Fruit fly (Drosophila melanogaster): ENCODE data around the gene brv1.

Gene brv1

DNA sequence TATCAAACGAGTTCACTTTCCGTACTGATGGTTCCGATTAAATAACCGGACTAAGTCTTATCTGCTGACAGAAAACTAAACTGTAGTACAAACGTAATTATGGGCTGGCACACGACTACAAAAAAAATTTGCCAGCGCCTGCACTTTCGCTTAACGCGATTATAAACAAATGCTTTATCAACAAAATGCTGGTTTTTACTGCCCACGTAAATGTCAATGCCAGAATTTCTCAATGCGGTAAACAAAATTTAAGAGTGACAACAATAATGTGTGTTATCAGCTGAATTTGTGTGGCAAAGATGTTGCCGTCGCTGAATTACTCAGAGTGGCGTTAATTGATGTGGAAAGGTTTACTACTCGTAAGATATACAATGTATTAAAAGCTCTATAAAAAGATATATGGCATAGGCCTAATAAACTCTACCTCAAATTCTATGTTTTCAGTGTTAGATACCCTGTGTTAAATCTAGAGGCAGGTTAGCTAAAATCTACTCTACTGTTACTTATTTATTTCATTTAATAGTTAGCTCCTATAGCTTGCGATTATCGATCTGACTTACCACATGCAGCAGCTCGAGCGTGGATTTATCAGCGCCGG, 9.8 kb upstream of the brv1 start (continued):
- TF ChIP-seq Nf-YB (GFP tag; optimal IDR thresholded peaks at IDR 0.05) (no peak), CG6254 (GFP tag; optimal IDR thresholded peaks at IDR 0.05) (no peak), crol (GFP tag; IDR thresholded peaks at IDR 0.05) (no peak), ham (GFP tag; IDR thresholded peaks at IDR 0.05) (no peak), gce (GFP tag; IDR thresholded peaks at IDR 0.05) (no peak), slou (GFP tag; optimal IDR thresholded peaks at IDR 0.05) (no peak), CG8478 (optimal IDR thresholded peaks at IDR 0.05) (no peak), CG11093 (GFP tag; IDR thresholded peaks at IDR 0.05) (no peak), al (GFP tag; IDR thresholded peaks at IDR 0.05) (no peak), CG10565 (GFP tag; optimal IDR thresholded peaks at IDR 0.05) (no peak), ranshi (GFP tag; IDR thresholded peaks at IDR 0.05) (no peak), CG3995 (GFP tag; optimal IDR thresholded peaks at IDR 0.05) (no peak), CG4404 (GFP tag; IDR thresholded peaks at IDR 0.05) (no peak), zen2 (GFP tag; IDR thresholded peaks at IDR 0.05; ENCODE audit: partially characterized antibody) (no peak), CG33557 (GFP tag; optimal IDR thresholded peaks at IDR 0.05) (no peak), unc-4 (GFP tag; IDR thresholded peaks at IDR 0.05; ENCODE audit: partially characterized antibody) (no peak), vfl (GFP tag; optimal IDR thresholded peaks at IDR 0.05) (no peak), ERR (GFP tag; optimal IDR thresholded peaks at IDR 0.05) (no peak), CG31441 (GFP tag; IDR thresholded peaks at IDR 0.05) (no peak), Tbp (GFP tag; optimal IDR thresholded peaks at IDR 0.05) (no peak), Fer2 (tag; optimal IDR thresholded peaks at IDR 0.05) (no peak), grau (tag; optimal IDR thresholded peaks at IDR 0.05) (no peak), unpg (GFP tag; optimal IDR thresholded peaks at IDR 0.05) (peak; percentile 12), insv (GFP tag; optimal IDR thresholded peaks at IDR 0.05) (no peak), zfh2 (GFP tag; optimal IDR thresholded peaks at IDR 0.05) (no peak), Lpt (GFP tag; optimal IDR thresholded peaks at IDR 0.05) (no peak), CG7357 (GFP tag; IDR thresholded peaks at IDR 0.05) (no peak), CG3163 (GFP tag; optimal IDR thresholded peaks at IDR 0.05) (no peak), CG18011 (GFP tag; optimal IDR thresholded peaks at IDR 0.05) (no peak), psq (GFP tag; optimal IDR thresholded peaks at IDR 0.05) (no peak), fd64A (GFP tag; optimal IDR thresholded peaks at IDR 0.05) (no peak), tap (tag; optimal IDR thresholded peaks at IDR 0.05) (no peak), phol (tag; optimal IDR thresholded peaks at IDR 0.05) (no peak), CG8765 (GFP tag; IDR thresholded peaks at IDR 0.05) (no peak), Optix (GFP tag; IDR thresholded peaks at IDR 0.05) (no peak), crc (GFP tag; optimal IDR thresholded peaks at IDR 0.05) (no peak), sima (GFP tag; optimal IDR thresholded peaks at IDR 0.05) (no peak), CG7839 (tag; optimal IDR thresholded peaks at IDR 0.05) (no peak), trem (tag; optimal IDR thresholded peaks at IDR 0.05) (no peak), CG13424 (tag; optimal IDR thresholded peaks at IDR 0.05) (no peak), zf30C (GFP tag; optimal IDR thresholded peaks at IDR 0.05) (no peak), CG34224 (GFP tag; IDR thresholded peaks at IDR 0.05; ENCODE audit: partially characterized antibody) (no peak), fd96Cb (tag; optimal IDR thresholded peaks at IDR 0.05) (no peak)

DNA sequence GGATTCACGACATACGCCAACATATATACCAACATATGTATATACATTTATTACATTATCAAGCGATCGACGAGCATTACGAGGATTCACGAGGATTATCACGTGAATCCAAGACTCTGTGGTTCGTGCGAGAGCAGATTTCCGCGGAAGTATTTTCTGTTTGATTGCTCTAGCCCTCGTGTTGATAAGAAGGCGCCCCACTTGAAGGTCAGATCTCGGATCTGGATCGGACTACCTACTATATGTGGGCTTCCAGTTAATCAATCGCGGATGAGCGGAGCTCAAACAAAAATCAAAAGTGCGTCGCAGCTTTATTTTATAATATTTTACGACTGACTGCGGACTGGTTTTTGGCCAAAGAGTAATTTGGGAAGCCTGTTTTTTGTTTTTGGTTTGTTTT, 8.7 kb upstream of the brv1 start:
- TF ChIP-seq Pdp1 (GFP tag; optimal IDR thresholded peaks at IDR 0.05) (peak in 1 of 2 experiments; percentile 8), pzg (GFP tag; optimal IDR thresholded peaks at IDR 0.05) (no peak), cwo (GFP tag; optimal IDR thresholded peaks at IDR 0.05) (peak; percentile 69), sug (tag; optimal IDR thresholded peaks at IDR 0.05) (peak; percentile 58), CG13894 (tag; optimal IDR thresholded peaks at IDR 0.05) (peak; percentile 81), CG6765 (GFP tag; optimal IDR thresholded peaks at IDR 0.05) (no peak), scrt (GFP tag; optimal IDR thresholded peaks at IDR 0.05) (no peak), Eip74EF (GFP tag; optimal IDR thresholded peaks at IDR 0.05) (peak in 1 of 2 experiments; percentile 10), CG2712 (tag; optimal IDR thresholded peaks at IDR 0.05) (no peak), CG15514 (GFP tag; optimal IDR thresholded peaks at IDR 0.05) (peak; percentile 49), CG10543 (GFP tag; optimal IDR thresholded peaks at IDR 0.05) (peak; percentile 11)

All from whole organism, embryonic.